Fruit fly (Drosophila melanogaster) Kc167 (cell line): ENCODE measurements around the gene Rtnl1.

Source experiments
- Myc ChIP-seq: fragments of >200 bp; optimal IDR thresholded peaks from 2 replicates; lab custom pipeline; 2017; ENCODE audit warnings: missing external identifiers
- psq ChIP-seq: fragments of >200 bp; optimal IDR thresholded peaks from 2 replicates; lab custom pipeline; 2017; ENCODE audit warnings: missing external identifiers

DNA sequence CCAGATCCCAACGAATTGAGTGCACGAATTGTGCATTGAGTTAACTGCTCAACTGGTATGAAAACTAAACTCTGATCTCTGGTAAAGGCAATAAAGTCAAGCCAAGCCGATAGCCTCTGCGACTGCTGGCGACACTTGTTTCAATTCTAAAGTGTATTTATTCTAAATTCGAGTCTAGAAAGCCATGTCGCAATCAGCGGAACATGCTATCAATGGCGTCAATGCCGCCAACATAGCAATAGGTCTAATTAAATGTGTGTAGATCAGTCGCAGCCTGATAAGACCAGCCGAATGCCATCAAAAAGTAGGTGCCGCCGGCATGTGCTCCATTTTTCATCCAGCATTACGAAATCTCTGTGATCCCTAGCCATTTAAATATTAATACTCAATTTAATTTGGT is 16.0 kb upstream of the Rtnl1 start:
- TF ChIP-seq Myc (lab: Kevin White, UChicago), result no peak
- TF ChIP-seq psq, result no peak
